Fruit fly (Drosophila melanogaster): ENCODE results near the gene CG9330.
A peak's percentile ranks its signal among the peaks of the same experiment; 100 is the strongest.

Gene CG9330

dm6 chr3L:19630701-19631100 is 44.6 kb downstream of the CG9330 start (continued):
- TF ChIP-seq CG1832 (GFP tag; optimal IDR thresholded peaks at IDR 0.05) (no peak), sens-2 (GFP tag; IDR thresholded peaks at IDR 0.05) (no peak), ap (GFP tag; IDR thresholded peaks at IDR 0.05) (no peak), Dfd (GFP tag; optimal IDR thresholded peaks at IDR 0.05) (no peak), CG4707 (GFP tag; optimal IDR thresholded peaks at IDR 0.05) (peak; percentile 3), bbx (GFP tag; IDR thresholded peaks at IDR 0.05; ENCODE audit: partially characterized antibody) (peak; percentile 32; the same call in 1 of the 2 replicates), Aef1 (GFP tag; IDR thresholded peaks at IDR 0.05) (no peak), CG12299 (tag; optimal IDR thresholded peaks at IDR 0.05) (no peak), salm (tag; optimal IDR thresholded peaks at IDR 0.05) (no peak), Dad (GFP tag; optimal IDR thresholded peaks at IDR 0.05) (no peak), bsh (GFP tag; optimal IDR thresholded peaks at IDR 0.05) (no peak), caup (GFP tag; optimal IDR thresholded peaks at IDR 0.05; ENCODE audit: severe bottlenecking) (peak; percentile 53), CG4282 (GFP tag; optimal IDR thresholded peaks at IDR 0.05) (no peak), Sox102F (GFP tag; optimal IDR thresholded peaks at IDR 0.05) (no peak), Dp (GFP tag; optimal IDR thresholded peaks at IDR 0.05) (no peak), CG14965 (GFP tag; optimal IDR thresholded peaks at IDR 0.05; ENCODE audit: borderline replicate concordance) (no peak), rib (GFP tag; IDR thresholded peaks at IDR 0.05) (peak; percentile 54), CG11398 (GFP tag; optimal IDR thresholded peaks at IDR 0.05) (no peak), Dll (GFP tag; IDR thresholded peaks at IDR 0.05; ENCODE audit: partially characterized antibody) (no peak), nerfin-1 (tag; optimal IDR thresholded peaks at IDR 0.05) (no peak), CG10543 (GFP tag; optimal IDR thresholded peaks at IDR 0.05) (peak; percentile 55), chinmo (GFP tag; IDR thresholded peaks at IDR 0.05; ENCODE audit: partially characterized antibody) (0 out of 4 replicates have a peak, but pooled peaks have one; percentile 34), slbo (GFP tag; IDR thresholded peaks at IDR 0.05) (0 out of 2 replicates have a peak, but pooled peaks have one; percentile 15), MBD-R2 (GFP tag; IDR thresholded peaks at IDR 0.05) (no peak), CG6854 (GFP tag; optimal IDR thresholded peaks at IDR 0.05) (peak; percentile 31), inv (GFP tag; IDR thresholded peaks at IDR 0.05; ENCODE audit: partially characterized antibody) (no peak), onecut (GFP tag; IDR thresholded peaks at IDR 0.05) (no peak), CG34422 (GFP tag; IDR thresholded peaks at IDR 0.05) (no peak), CG34376 (GFP tag; optimal IDR thresholded peaks at IDR 0.05) (peak; percentile 64), CG9727 (GFP tag; optimal IDR thresholded peaks at IDR 0.05) (peak; percentile 21), HmgZ (tag; optimal IDR thresholded peaks at IDR 0.05) (peak; percentile 22), CG2199 (GFP tag; IDR thresholded peaks at IDR 0.05) (0 out of 3 replicates have a peak, but pooled peaks have one; percentile 31), Nf-YA (GFP tag; IDR thresholded peaks at IDR 0.05) (no peak), Hmr (GFP tag; optimal IDR thresholded peaks at IDR 0.05) (peak; percentile 57), cg (GFP tag; optimal IDR thresholded peaks at IDR 0.05) (peak; percentile 42), tap (tag; optimal IDR thresholded peaks at IDR 0.05) (no peak), schlank (tag; optimal IDR thresholded peaks at IDR 0.05) (peak; percentile 14)

dm6 chr3L:19631867-19632266 is 45.8 kb downstream of the CG9330 start:
- TF ChIP-seq CG9727 (GFP tag; optimal IDR thresholded peaks at IDR 0.05): no peak
- no peak for TF ChIP-seq disco-r (GFP tag; optimal IDR thresholded peaks at IDR 0.05)
- TF ChIP-seq Oaz (GFP tag; IDR thresholded peaks at IDR 0.05): no peak
- peak; percentile 17 for TF ChIP-seq sens (GFP tag)
- no peak for TF ChIP-seq CG30020 (tag; optimal IDR thresholded peaks at IDR 0.05)
- TF ChIP-seq kni (GFP tag; optimal IDR thresholded peaks at IDR 0.05): no peak
- no peak for TF ChIP-seq bowl (GFP tag; IDR thresholded peaks at IDR 0.05)
- TF ChIP-seq CG14667 (GFP tag; IDR thresholded peaks at IDR 0.05): no peak
- TF ChIP-seq CG10321 (GFP tag; IDR thresholded peaks at IDR 0.05): peak; percentile 45; the same call in 1 of the 2 replicates
